Fruit fly (Drosophila melanogaster) whole organism, wandering third instar larva: ENCODE measurements around the gene CG15803.

Experiments
- OdsH ChIP-seq: fragments of 200-800 bp; sonication (Bioruptor generic); optimal IDR thresholded peaks from 2 replicates; lab custom pipeline; 2016; ENCODE audit warnings: missing biosample characterization, mild to moderate bottlenecking, missing genetic modification characterization
- psq ChIP-seq: fragments of 200-800 bp; sonication (Bioruptor generic); optimal IDR thresholded peaks from 3 replicates; lab custom pipeline; 2017; ENCODE audit warnings: missing biosample characterization, mild to moderate bottlenecking, missing genetic modification characterization, moderate library complexity

dm6 chr3R:18302749-18303148, 57.8 kb downstream of the CG15803 start, which contains the start of gene CG7126:
- TF ChIP-seq psq (no peak), OdsH (GFP tag; lab: Kevin White, UChicago) (no peak)
